Fruit fly (Drosophila melanogaster): Measurements from ENCODE around the gene cm.

cm gene

DNA sequence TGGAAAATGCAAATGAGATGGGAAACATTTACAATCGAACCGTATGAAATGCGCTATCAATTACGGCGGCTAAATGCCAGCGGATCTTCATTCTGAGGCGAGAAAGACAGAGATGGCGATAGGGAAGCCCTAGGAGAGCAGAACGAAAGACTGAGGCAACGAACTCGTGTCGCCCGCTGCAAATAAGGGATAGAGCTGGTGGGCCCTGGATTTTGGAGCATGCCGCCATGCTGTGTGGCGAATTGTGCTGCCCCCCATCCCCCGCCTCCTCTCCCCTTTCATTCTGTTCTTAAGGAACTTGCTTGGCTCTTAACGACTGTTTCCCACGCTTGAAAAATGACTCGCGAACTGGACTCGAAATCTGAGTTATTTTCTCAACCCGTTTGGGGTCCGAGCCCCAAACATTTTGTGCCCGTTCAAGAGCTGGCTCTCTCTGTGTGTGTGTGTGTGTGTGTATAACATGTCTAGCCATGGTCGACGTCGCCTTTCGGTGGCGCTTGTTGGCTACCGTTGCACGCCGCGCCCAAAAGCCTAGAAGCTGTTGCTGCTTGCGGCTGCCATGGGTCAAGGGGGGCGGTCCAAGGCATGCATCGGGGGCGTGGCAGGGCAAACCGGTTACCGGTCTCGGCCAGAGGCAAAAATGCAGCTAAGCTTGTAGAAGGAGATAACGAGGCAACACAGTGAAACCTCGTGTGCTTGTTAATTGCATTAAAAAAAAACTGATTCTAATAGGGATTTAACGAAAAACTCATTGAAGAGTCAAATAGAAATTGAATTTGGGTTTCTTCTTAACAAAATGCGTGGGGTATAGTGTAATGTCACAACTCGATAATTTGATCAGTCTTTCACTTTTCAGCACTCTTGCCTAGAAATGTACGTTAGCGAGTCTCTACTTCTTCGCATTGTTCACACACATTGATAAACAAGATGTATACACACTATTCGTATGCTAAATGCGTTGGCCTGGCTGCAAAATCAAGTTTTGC lies 2.5 kb downstream of the cm start (continued):
- no peak for TF ChIP-seq CG14860 (GFP tag; IDR thresholded peaks at IDR 0.05; ENCODE audit: partially characterized antibody)
- TF ChIP-seq sna (GFP tag; IDR thresholded peaks at IDR 0.05; ENCODE audit: partially characterized antibody), result no peak
- TF ChIP-seq Med (GFP tag), result peak; percentile 25
- peak; percentile 27 for TF ChIP-seq gem (tag; optimal IDR thresholded peaks at IDR 0.05)
- TF ChIP-seq CG1647 (GFP tag; optimal IDR thresholded peaks at IDR 0.05), result no peak
- no peak for TF ChIP-seq CG15479 (GFP tag; optimal IDR thresholded peaks at IDR 0.05)
- TF ChIP-seq jigr1 (GFP tag; IDR thresholded peaks at IDR 0.05), result no peak
- TF ChIP-seq Sry-β (GFP tag; optimal IDR thresholded peaks at IDR 0.05), result no peak
- peak; percentile 26 for TF ChIP-seq kni (GFP tag; optimal IDR thresholded peaks at IDR 0.05)
- TF ChIP-seq CG8281 (tag; optimal IDR thresholded peaks at IDR 0.05), result no peak
- TF ChIP-seq caup (GFP tag; optimal IDR thresholded peaks at IDR 0.05; ENCODE audit: severe bottlenecking), result no peak
- TF ChIP-seq CG17385 (GFP tag; optimal IDR thresholded peaks at IDR 0.05), result no peak
- TF ChIP-seq Stat92E (GFP tag; optimal IDR thresholded peaks at IDR 0.05), result no peak
- TF ChIP-seq dmrt99B (tag; optimal IDR thresholded peaks at IDR 0.05), result peak; percentile 33
- no peak; the same call in 1 of the 2 replicates for TF ChIP-seq CG6689 (GFP tag; IDR thresholded peaks at IDR 0.05)
- TF ChIP-seq Side (GFP tag; optimal IDR thresholded peaks at IDR 0.05), result no peak
- peak; percentile 84 for TF ChIP-seq sens (GFP tag)
- no peak for TF ChIP-seq CG6272 (GFP tag; IDR thresholded peaks at IDR 0.05)
- no peak for TF ChIP-seq Adf1 (GFP tag; IDR thresholded peaks at IDR 0.05)
- TF ChIP-seq chif (GFP tag; optimal IDR thresholded peaks at IDR 0.05), result no peak
- no peak for TF ChIP-seq CG1024 (GFP tag; IDR thresholded peaks at IDR 0.05)
- TF ChIP-seq Ravus (GFP tag; IDR thresholded peaks at IDR 0.05), result no peak
- peak; percentile 60 for TF ChIP-seq row (GFP tag; IDR thresholded peaks at IDR 0.05)
- 0 out of 3 replicates have a peak, but pooled peaks have one; percentile 37 for TF ChIP-seq CG11695 (GFP tag; IDR thresholded peaks at IDR 0.05)
- TF ChIP-seq Xrp1 (GFP tag; IDR thresholded peaks at IDR 0.05), result 0 out of 2 replicates have a peak, but pooled peaks have one; percentile 18
- peak; percentile 54 for TF ChIP-seq CG14441 (GFP tag; IDR thresholded peaks at IDR 0.05)
- no peak for TF ChIP-seq ATbp (GFP tag; optimal IDR thresholded peaks at IDR 0.05)
- TF ChIP-seq Dip3 (GFP tag; optimal IDR thresholded peaks at IDR 0.05), result no peak
- no peak for TF ChIP-seq CG15514 (GFP tag; optimal IDR thresholded peaks at IDR 0.05)
- no peak for TF ChIP-seq D (optimal IDR thresholded peaks at IDR 0.05)
- TF ChIP-seq D (GFP tag; optimal IDR thresholded peaks at IDR 0.05), result no peak
- TF ChIP-seq CG12942 (GFP tag; optimal IDR thresholded peaks at IDR 0.05), result no peak
- no peak for TF ChIP-seq al (GFP tag; IDR thresholded peaks at IDR 0.05)
- no peak for TF ChIP-seq CG8359 (GFP tag; optimal IDR thresholded peaks at IDR 0.05; ENCODE audit: borderline replicate concordance)
- TF ChIP-seq CG7839 (tag; optimal IDR thresholded peaks at IDR 0.05), result peak; percentile 16
- no peak for TF ChIP-seq Nf-YA (GFP tag; IDR thresholded peaks at IDR 0.05)
- TF ChIP-seq CG6175 (GFP tag; IDR thresholded peaks at IDR 0.05), result 0 out of 3 replicates have a peak, but pooled peaks have one; percentile 20
- no peak for TF ChIP-seq E2f1 (GFP tag; IDR thresholded peaks at IDR 0.05)
- peak; percentile 8 for TF ChIP-seq CG1603 (tag; optimal IDR thresholded peaks at IDR 0.05)
- TF ChIP-seq jumu (GFP tag; optimal IDR thresholded peaks at IDR 0.05), result no peak
- TF ChIP-seq Eip74EF (GFP tag; optimal IDR thresholded peaks at IDR 0.05), result no peak
- no peak for TF ChIP-seq amos (GFP tag; IDR thresholded peaks at IDR 0.05; ENCODE audit: partially characterized antibody)
- TF ChIP-seq ken (GFP tag; IDR thresholded peaks at IDR 0.05), result no peak
- no peak for TF ChIP-seq fd102C (GFP tag; optimal IDR thresholded peaks at IDR 0.05)
- TF ChIP-seq slou (GFP tag; optimal IDR thresholded peaks at IDR 0.05), result no peak
- TF ChIP-seq CG11696 (GFP tag; IDR thresholded peaks at IDR 0.05), result no peak
- TF ChIP-seq CG4360 (GFP tag; IDR thresholded peaks at IDR 0.05), result no peak
- TF ChIP-seq schlank (tag; optimal IDR thresholded peaks at IDR 0.05), result no peak
